Fruit fly (Drosophila melanogaster): ENCODE measurements around the gene CG15170.

- TF ChIP-seq pan (optimal IDR thresholded peaks at IDR 0.05) (no peak), usp (GFP tag; optimal IDR thresholded peaks at IDR 0.05) (no peak)
Measured at dm6 chr2L:19026491-19027197, 36.6 kb upstream of the CG15170 start.

Data from whole organism.